Worm (Caenorhabditis elegans) whole organism, L3 larva: ENCODE measurements around the gene unc-82.

Experiments used
- R02D3.7 ChIP-seq: fragments of 150-350 bp; optimal IDR thresholded peaks from 2 replicates; lab custom pipeline; 2014; ENCODE audit warnings: missing biosample characterization, missing genetic modification characterization
- ZK546.5 ChIP-seq: sonication (generic microtip); optimal IDR thresholded peaks from 2 replicates; lab custom pipeline; 2017; ENCODE audit warnings: missing biosample characterization, missing genetic modification characterization
- aly-2 ChIP-seq: fragments of 150-350 bp; optimal IDR thresholded peaks from 2 replicates; lab custom pipeline; 2014; ENCODE audit warnings: missing biosample characterization, missing genetic modification characterization
- ama-1 ChIP-seq: fragments of 150-350 bp; optimal IDR thresholded peaks from 2 replicates; lab custom pipeline; 2018
- ceh-16 ChIP-seq: sonication (generic microtip); optimal IDR thresholded peaks from 2 replicates; lab custom pipeline; 2017; ENCODE audit warnings: missing biosample characterization, missing genetic modification characterization
- ceh-28 ChIP-seq: fragments of 150-350 bp; optimal IDR thresholded peaks from 2 replicates; lab custom pipeline; 2014; ENCODE audit warnings: missing biosample characterization, missing genetic modification reagents, missing genetic modification characterization
- ceh-82 ChIP-seq: fragments of 150-350 bp; optimal IDR thresholded peaks from 2 replicates; lab custom pipeline; 2014; ENCODE audit warnings: missing biosample characterization, missing genetic modification characterization
- ceh-9 ChIP-seq: sonication (generic microtip); optimal IDR thresholded peaks from 2 replicates; lab custom pipeline; 2018; ENCODE audit warnings: missing biosample characterization, missing genetic modification characterization
- daf-12 ChIP-seq: fragments of 150-350 bp; optimal IDR thresholded peaks from 2 replicates; lab custom pipeline; 2014; ENCODE audit warnings: missing biosample characterization, missing genetic modification reagents, missing genetic modification characterization
- egl-27 ChIP-seq: sonication (generic microtip); optimal IDR thresholded peaks from 4 replicates; lab custom pipeline; 2017; ENCODE audit warnings: missing biosample characterization, missing genetic modification reagents, missing genetic modification characterization
- egl-5 ChIP-seq: fragments of 150-350 bp; optimal IDR thresholded peaks from 2 replicates; lab custom pipeline; 2017; ENCODE audit warnings: missing biosample characterization, missing genetic modification reagents, missing genetic modification characterization, inconsistent platforms
- elt-1 ChIP-seq: fragments of 150-350 bp; optimal IDR thresholded peaks from 2 replicates; lab custom pipeline; 2014; ENCODE audit warnings: missing biosample characterization, missing genetic modification characterization
- elt-2 ChIP-seq: sonication (generic microtip); optimal IDR thresholded peaks from 2 replicates; lab custom pipeline; 2016; ENCODE audit warnings: missing genetic modification reagents, mild to moderate bottlenecking, missing genetic modification characterization, missing compliant biosample characterization
- elt-3 ChIP-seq, 3 experiments: fragments of 150-350 bp in 1 of 3; sonication (generic microtip) in 2 of 3; optimal IDR thresholded peaks; 2 replicates in 2 of 3; 4 replicates in 1 of 3; lab custom pipeline; 2014 to 2017; ENCODE audit warnings: missing biosample characterization in 3 of 3, missing genetic modification characterization in 3 of 3
- eor-1 ChIP-seq, 2 experiments: fragments of 150-350 bp; optimal IDR thresholded peaks; 2 replicates each; lab custom pipeline; 2014 to 2018; ENCODE audit warnings: missing biosample characterization in 2 of 2, missing genetic modification characterization in 2 of 2
- fkh-10 ChIP-seq: sonication (generic microtip); optimal IDR thresholded peaks from 2 replicates; lab custom pipeline; 2017; ENCODE audit warnings: missing biosample characterization, missing genetic modification reagents, missing genetic modification characterization
- fos-1 ChIP-seq: fragments of 150-350 bp; optimal IDR thresholded peaks from 2 replicates; lab custom pipeline; 2014; ENCODE audit warnings: missing biosample characterization, missing genetic modification characterization
- jun-1 ChIP-seq: fragments of 150-350 bp; optimal IDR thresholded peaks from 2 replicates; lab custom pipeline; 2014; ENCODE audit warnings: missing biosample characterization, missing genetic modification reagents, missing genetic modification characterization
- lin-39 ChIP-seq: fragments of 150-350 bp; optimal IDR thresholded peaks from 2 replicates; lab custom pipeline; 2018; ENCODE audit warnings: missing biosample characterization, missing genetic modification reagents, missing genetic modification characterization
- lsy-12 ChIP-seq: sonication (generic microtip); optimal IDR thresholded peaks from 2 replicates; lab custom pipeline; 2016; ENCODE audit warnings: mild to moderate bottlenecking, missing genetic modification characterization, missing compliant biosample characterization
- nfya-1 ChIP-seq: sonication (generic microtip); optimal IDR thresholded peaks from 2 replicates; lab custom pipeline; 2017; ENCODE audit warnings: missing genetic modification characterization, mild to moderate bottlenecking, missing compliant biosample characterization, antibody characterized with exemption, moderate library complexity; ENCODE audit not compliant: insufficient read depth
- nhr-23 ChIP-seq: fragments of 150-350 bp; optimal IDR thresholded peaks from 2 replicates; lab custom pipeline; 2014; ENCODE audit warnings: missing biosample characterization, missing genetic modification reagents, missing genetic modification characterization
- nhr-28 ChIP-seq: fragments of 150-350 bp; optimal IDR thresholded peaks from 2 replicates; lab custom pipeline; 2014; ENCODE audit warnings: missing biosample characterization, missing genetic modification characterization
- nhr-43 ChIP-seq: sonication (generic microtip); optimal IDR thresholded peaks from 2 replicates; lab custom pipeline; 2016; ENCODE audit warnings: mild to moderate bottlenecking, missing genetic modification characterization, missing compliant biosample characterization; ENCODE audit not compliant: poor library complexity, severe bottlenecking
- nhr-67 ChIP-seq: fragments of 150-350 bp; optimal IDR thresholded peaks from 2 replicates; lab custom pipeline; 2014; ENCODE audit warnings: missing biosample characterization, missing genetic modification characterization
- pha-4 ChIP-seq: fragments of 150-350 bp; optimal IDR thresholded peaks from 2 replicates; lab custom pipeline; 2014; ENCODE audit warnings: missing biosample characterization, missing genetic modification reagents, missing genetic modification characterization
- pqm-1 ChIP-seq: fragments of 150-350 bp; optimal IDR thresholded peaks from 2 replicates; lab custom pipeline; 2017; ENCODE audit warnings: missing biosample characterization, missing genetic modification characterization, inconsistent platforms
- sea-2 ChIP-seq: fragments of 150-350 bp; sonication (generic microtip); optimal IDR thresholded peaks from 4 replicates; lab custom pipeline; 2014; ENCODE audit warnings: missing biosample characterization, missing genetic modification reagents, missing genetic modification characterization
- skn-1 ChIP-seq: fragments of 150-350 bp; optimal IDR thresholded peaks from 2 replicates; lab custom pipeline; 2014; ENCODE audit warnings: missing biosample characterization, missing genetic modification characterization
- snpc-4 ChIP-seq: fragments of 150-350 bp; optimal IDR thresholded peaks from 2 replicates; lab custom pipeline; 2014; ENCODE audit warnings: missing biosample characterization, missing genetic modification characterization
- unc-39 ChIP-seq: sonication (generic microtip); optimal IDR thresholded peaks from 4 replicates; lab custom pipeline; 2017; ENCODE audit warnings: missing biosample characterization, missing genetic modification characterization
- unc-62 ChIP-seq: fragments of 150-350 bp; sonication (generic microtip); optimal IDR thresholded peaks from 4 replicates; lab custom pipeline; 2014; ENCODE audit warnings: missing biosample characterization, missing genetic modification reagents, missing genetic modification characterization
- ztf-11 ChIP-seq: fragments of 150-350 bp; optimal IDR thresholded peaks from 2 replicates; lab custom pipeline; 2014; ENCODE audit warnings: missing biosample characterization, missing genetic modification characterization
- ztf-4 ChIP-seq: fragments of 150-350 bp; optimal IDR thresholded peaks from 2 replicates; lab custom pipeline; 2014; ENCODE audit warnings: missing biosample characterization, missing genetic modification characterization

Gene unc-82

DNA sequence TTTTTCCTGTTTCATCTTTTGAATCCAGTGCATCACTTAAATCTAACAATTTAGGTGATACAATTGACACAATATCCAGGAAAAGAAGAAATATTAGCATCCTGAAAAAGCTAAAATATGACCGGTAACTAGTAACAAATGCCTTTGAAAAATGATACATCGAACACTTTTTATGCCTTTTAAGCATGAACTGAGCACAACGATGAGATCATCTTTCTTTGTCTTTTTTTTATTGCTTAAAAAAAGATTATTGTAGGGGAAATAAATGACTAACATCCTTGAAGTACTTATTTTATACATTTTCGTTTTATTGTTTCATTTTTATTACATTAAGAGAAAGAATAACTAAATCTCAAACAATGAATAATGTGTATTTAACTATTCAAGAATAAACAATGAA lies 41.6 kb downstream of the unc-82 start, which contains the start of gene F13B6.3:
Gene F13B6.3 (minus strand): TSS at position 101 of the 400 bp plus-strand sequence.
- TF ChIP-seq egl-27 (tag; lab: Kevin White, UChicago) (no peak), eor-1 (tag; optimal IDR thresholded peaks at IDR 0.05; lab: Kevin White, UChicago) (no peak), unc-39 (tag; lab: Kevin White, UChicago) (no peak), elt-2 (tag; lab: Kevin White, UChicago) (no peak), ceh-82 (no peak), nhr-28 (tag; lab: Kevin White, UChicago) (no peak), fos-1 (tag; lab: Kevin White, UChicago) (no peak), ceh-16 (tag; lab: Kevin White, UChicago) (no peak), jun-1 (tag; lab: Kevin White, UChicago) (no peak), daf-12 (tag; lab: Kevin White, UChicago) (no peak), ama-1 (no peak), nhr-67 (tag; lab: Kevin White, UChicago) (no peak), unc-62 (no peak), nfya-1 (tag; lab: Kevin White, UChicago) (no peak), ZK546.5 (tag; lab: Kevin White, UChicago) (no peak), elt-1 (no peak), nhr-23 (tag; lab: Kevin White, UChicago) (no peak), R02D3.7 (tag; lab: Kevin White, UChicago) (no peak), egl-5 (tag; lab: Kevin White, UChicago) (no peak)

DNA sequence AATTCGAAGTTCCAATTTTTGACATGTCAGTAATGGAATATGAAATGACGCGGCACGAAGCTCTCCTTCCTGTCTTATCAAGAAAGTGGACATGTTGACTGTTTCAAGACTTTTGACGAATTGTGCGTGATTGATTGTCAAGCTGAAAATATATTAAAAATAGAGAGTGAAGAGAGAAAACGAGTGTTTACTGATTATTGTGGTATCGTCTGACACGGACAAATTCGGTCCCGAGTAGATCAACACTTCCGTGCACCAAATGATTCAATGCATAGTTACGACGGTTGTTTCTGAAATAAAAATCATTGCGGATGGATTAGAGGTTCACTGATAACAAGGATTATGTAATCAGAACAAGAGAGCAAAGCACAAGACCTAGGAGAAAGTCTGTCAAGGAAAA lies 42.9 kb downstream of the unc-82 start:
- TF ChIP-seq pqm-1 (peak; percentile 36), nfya-1 (tag; lab: Kevin White, UChicago) (no peak), elt-2 (tag; lab: Kevin White, UChicago) (peak; percentile 62)

DNA sequence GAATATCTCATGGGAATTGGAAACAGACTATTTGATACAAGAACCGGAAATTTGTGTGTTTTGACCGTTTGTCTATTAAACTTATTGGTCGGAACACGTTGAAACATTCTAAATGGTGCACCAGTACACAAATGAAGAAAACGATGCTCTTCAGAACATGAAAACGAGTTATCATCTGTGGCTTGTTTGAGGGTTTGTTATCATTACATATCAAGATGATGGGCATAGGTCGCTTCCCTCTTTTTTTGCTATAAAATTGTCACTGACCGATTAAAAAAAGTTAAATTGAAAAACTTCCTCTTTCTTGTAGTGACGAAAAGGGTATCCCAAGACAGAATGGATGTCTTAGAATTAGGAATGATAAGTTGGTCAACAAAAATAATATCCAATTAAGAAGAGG lies 44.3 kb downstream of the unc-82 start:
- peak; percentile 42 for TF ChIP-seq elt-2 (tag; lab: Kevin White, UChicago)
- no peak for TF ChIP-seq elt-1
- TF ChIP-seq, all 47 proteins: peak for 1

DNA sequence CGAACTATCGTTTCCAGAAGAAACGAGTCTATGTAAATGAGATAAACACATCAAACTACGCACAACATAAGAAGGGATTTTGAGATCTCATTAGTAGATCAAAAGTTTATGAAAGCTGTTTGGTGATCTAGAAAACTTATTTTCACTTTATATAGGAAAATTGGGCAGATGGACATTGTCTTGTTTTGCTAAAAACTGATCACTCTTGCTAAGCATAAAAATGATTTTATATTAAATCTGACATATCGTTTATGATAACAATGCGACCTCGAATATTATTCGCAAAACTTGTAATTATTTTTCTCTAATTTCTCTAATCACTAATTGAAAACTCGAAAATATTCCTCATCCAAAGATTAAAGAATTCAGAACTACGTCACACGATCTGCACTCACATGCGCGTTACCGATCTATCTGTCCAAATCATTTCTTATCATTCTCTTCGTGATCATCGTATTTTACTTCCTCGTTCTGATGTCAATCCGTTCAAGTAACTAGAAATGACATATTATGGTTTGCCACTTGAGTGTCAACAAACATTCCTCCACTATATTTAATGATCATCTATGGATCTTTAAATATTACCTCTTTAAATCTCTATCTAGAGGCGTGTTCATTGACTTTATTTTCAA lies 45.6 kb downstream of the unc-82 start, which contains the start of gene F55G1.7:
Gene F55G1.7 (minus strand): TSS at position 51 of the 632 bp plus-strand sequence.
- TF ChIP-seq lsy-12 (tag; lab: Kevin White, UChicago) (no peak), elt-3 (tag; optimal IDR thresholded peaks at IDR 0.05; lab: Kevin White, UChicago) (peak in 1 of 3 experiments; percentile 19), pha-4 (tag; lab: Kevin White, UChicago) (no peak), nhr-28 (tag; lab: Kevin White, UChicago) (no peak), eor-1 (tag; optimal IDR thresholded peaks at IDR 0.05; lab: Kevin White, UChicago) (no peak), nhr-23 (tag; lab: Kevin White, UChicago) (no peak), ztf-11 (tag; lab: Kevin White, UChicago) (no peak), nhr-43 (tag; lab: Kevin White, UChicago) (peak; percentile 37), ztf-4 (no peak), ceh-9 (tag; lab: Kevin White, UChicago) (no peak), sea-2 (GFP tag; lab: Kevin White, UChicago) (no peak), snpc-4 (tag; lab: Kevin White, UChicago) (no peak), unc-62 (no peak), ceh-28 (tag; lab: Kevin White, UChicago) (no peak), fos-1 (tag; lab: Kevin White, UChicago) (no peak)

DNA sequence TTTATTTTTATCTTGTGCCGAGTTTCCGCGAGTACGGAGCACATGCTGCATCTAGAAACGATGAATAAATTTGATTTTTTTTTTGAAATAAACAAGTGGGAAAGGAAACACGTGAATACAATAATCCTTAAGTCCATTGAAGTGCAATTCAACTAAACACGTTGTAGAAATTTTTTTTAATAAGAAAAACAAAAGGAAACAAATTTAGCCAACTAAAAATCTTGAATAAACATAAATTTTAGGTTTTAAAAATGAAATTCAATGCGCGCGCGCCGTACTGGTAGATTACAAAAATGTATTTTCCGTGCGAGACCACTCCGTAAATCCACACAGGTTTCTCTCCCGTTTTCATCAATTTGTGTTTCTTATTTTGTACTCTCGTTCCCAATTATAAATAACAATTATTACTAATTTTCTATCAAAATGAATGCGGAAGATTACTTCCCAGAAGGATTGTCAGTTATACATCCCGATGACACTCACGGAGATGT lies 48.9 kb downstream of the unc-82 start, which contains the start of the genes plk-3 and F55G1.6:
Gene plk-3 (minus strand): TSS at position 51 of the 491 bp plus-strand sequence.
Gene F55G1.6 (plus strand): TSS at position 359 of the 491 bp plus-strand sequence.
- TF ChIP-seq skn-1 (tag; lab: Kevin White, UChicago) (no peak), snpc-4 (tag; lab: Kevin White, UChicago) (no peak), lin-39 (tag; lab: Kevin White, UChicago) (no peak), aly-2 (tag; lab: Kevin White, UChicago) (no peak), fkh-10 (GFP tag; lab: Kevin White, UChicago) (no peak), ceh-82 (no peak), ztf-4 (no peak)
- TF ChIP-seq, all 47 proteins: peak for 0
